Worm (Caenorhabditis elegans) whole organism, L3 larva: Measurements from ENCODE around the gene F44D12.6.

Source experiments
- ZK546.5 ChIP-seq: sonication (generic microtip); optimal IDR thresholded peaks from 2 replicates; lab custom pipeline; 2017; ENCODE audit warnings: missing biosample characterization, missing genetic modification characterization
- ama-1 ChIP-seq: fragments of 150-350 bp; optimal IDR thresholded peaks from 2 replicates; lab custom pipeline; 2018
- ceh-16 ChIP-seq: sonication (generic microtip); optimal IDR thresholded peaks from 2 replicates; lab custom pipeline; 2017; ENCODE audit warnings: missing biosample characterization, missing genetic modification characterization
- nhr-12 ChIP-seq: fragments of 150-350 bp; optimal IDR thresholded peaks from 2 replicates; lab custom pipeline; 2014; ENCODE audit warnings: missing biosample characterization, missing genetic modification characterization
- nhr-25 ChIP-seq: sonication (generic microtip); optimal IDR thresholded peaks from 2 replicates; lab custom pipeline; 2017; ENCODE audit warnings: missing biosample characterization, missing genetic modification characterization
- sea-2 ChIP-seq: fragments of 150-350 bp; sonication (generic microtip); optimal IDR thresholded peaks from 4 replicates; lab custom pipeline; 2014; ENCODE audit warnings: missing biosample characterization, missing genetic modification reagents, missing genetic modification characterization
- unc-62 ChIP-seq: fragments of 150-350 bp; sonication (generic microtip); optimal IDR thresholded peaks from 4 replicates; lab custom pipeline; 2014; ENCODE audit warnings: missing biosample characterization, missing genetic modification reagents, missing genetic modification characterization

- TF ChIP-seq ama-1 = no peak
- no peak for TF ChIP-seq ZK546.5 (tag; lab: Kevin White, UChicago)
- no peak for TF ChIP-seq sea-2 (GFP tag; lab: Kevin White, UChicago)
- no peak for TF ChIP-seq unc-62 (GFP tag; lab: Kevin White, UChicago)
- TF ChIP-seq nhr-25 (tag; lab: Kevin White, UChicago) = no peak
- TF ChIP-seq nhr-12 = no peak
- no peak for TF ChIP-seq ceh-16
Measured at ce11 chrIV:10078003-10078402, 44.9 kb downstream of the F44D12.6 start.
